Worm (Caenorhabditis elegans): ENCODE results near the gene F46H5.3.

The F46H5.3 gene

ce11 chrX:7205195-7205594 lies 33.3 kb downstream of the F46H5.3 start, which contains the start of gene C55B6.5:
Gene C55B6.5, minus strand, starts transcription at chrX:7205295.
- TF ChIP-seq skn-1 (tag; optimal IDR thresholded peaks at IDR 0.05) (no peak), gmeb-1 (tag; optimal IDR thresholded peaks at IDR 0.05) (no peak), aly-2 (tag; optimal IDR thresholded peaks at IDR 0.05) (no peak), nhr-25 (tag; optimal IDR thresholded peaks at IDR 0.05) (no peak), nhr-129 (tag; optimal IDR thresholded peaks at IDR 0.05) (no peak), unc-39 (tag; optimal IDR thresholded peaks at IDR 0.05) (no peak)

DNA sequence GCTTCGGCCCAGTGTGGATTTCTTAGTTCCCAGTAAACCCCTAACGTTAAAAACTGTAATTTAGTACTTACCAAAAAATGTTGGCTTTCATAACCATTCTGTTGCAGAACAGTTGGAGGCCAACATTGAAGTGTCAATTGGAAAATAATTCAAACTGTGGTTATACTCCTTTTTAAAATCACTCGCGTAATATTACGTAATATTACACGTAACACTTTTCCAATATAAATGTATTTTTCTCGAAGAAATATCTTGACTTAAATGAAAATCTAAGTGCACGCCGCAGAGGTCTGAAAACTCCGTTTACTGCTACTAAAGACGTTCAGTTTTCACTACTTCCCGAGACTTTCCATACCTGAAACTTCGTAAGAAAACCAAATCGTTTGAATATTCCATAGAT lies 34.3 kb downstream of the F46H5.3 start:
- TF ChIP-seq snpc-4 (tag; optimal IDR thresholded peaks at IDR 0.05) (no peak), R02D3.7 (tag; optimal IDR thresholded peaks at IDR 0.05) (no peak), ztf-4 (tag; optimal IDR thresholded peaks at IDR 0.05) (no peak), nhr-21 (tag; optimal IDR thresholded peaks at IDR 0.05) (no peak), dmd-4 (tag; optimal IDR thresholded peaks at IDR 0.05) (no peak), crh-2 (tag; optimal IDR thresholded peaks at IDR 0.05) (no peak), unc-55 (GFP tag; optimal IDR thresholded peaks at IDR 0.05) (no peak), F13H6.1 (tag; optimal IDR thresholded peaks at IDR 0.05) (no peak), elt-3 (tag; optimal IDR thresholded peaks at IDR 0.05) (no peak), aly-2 (tag; optimal IDR thresholded peaks at IDR 0.05) (no peak), zag-1 (tag; optimal IDR thresholded peaks at IDR 0.05) (no peak), sma-3 (GFP tag; optimal IDR thresholded peaks at IDR 0.05) (no peak), C34F6.9 (tag; optimal IDR thresholded peaks at IDR 0.05) (no peak), ceh-16 (tag; optimal IDR thresholded peaks at IDR 0.05) (no peak), mdl-1 (tag; optimal IDR thresholded peaks at IDR 0.05) (no peak), ztf-11 (tag; optimal IDR thresholded peaks at IDR 0.05) (no peak), lsy-2 (tag; optimal IDR thresholded peaks at IDR 0.05) (no peak)

- TF ChIP-seq lin-39 (tag; optimal IDR thresholded peaks at IDR 0.05): no peak
- TF ChIP-seq ama-1 (optimal IDR thresholded peaks at IDR 0.05): no peak
- no peak for TF ChIP-seq nhr-21 (tag; optimal IDR thresholded peaks at IDR 0.05)
- no peak for TF ChIP-seq mbf-1 (tag; optimal IDR thresholded peaks at IDR 0.05)
- no peak for TF ChIP-seq Y55F3AM.14 (GFP tag; optimal IDR thresholded peaks at IDR 0.05)
- TF ChIP-seq nhr-12 (tag; optimal IDR thresholded peaks at IDR 0.05): no peak
- no peak for TF ChIP-seq ZK546.5 (tag; optimal IDR thresholded peaks at IDR 0.05)
- TF ChIP-seq aly-2 (tag; optimal IDR thresholded peaks at IDR 0.05): no peak
- TF ChIP-seq crh-2 (tag; optimal IDR thresholded peaks at IDR 0.05): no peak
- no peak for TF ChIP-seq blmp-1 (tag; optimal IDR thresholded peaks at IDR 0.05; ENCODE audit: insufficient read depth)
- no peak for TF ChIP-seq lsy-2 (tag; optimal IDR thresholded peaks at IDR 0.05)
- no peak for TF ChIP-seq unc-55 (GFP tag; optimal IDR thresholded peaks at IDR 0.05)
- TF ChIP-seq lin-11 (tag; optimal IDR thresholded peaks at IDR 0.05): no peak
- TF ChIP-seq ztf-1 (GFP tag; conservative IDR thresholded peaks at IDR 0.05): no peak
- no peak for TF ChIP-seq elt-1 (tag; optimal IDR thresholded peaks at IDR 0.05)
- TF ChIP-seq sma-9 (GFP tag; optimal IDR thresholded peaks at IDR 0.05): peak; percentile 54
- no peak for TF ChIP-seq sma-9 (tag; optimal IDR thresholded peaks at IDR 0.05)
- no peak for TF ChIP-seq nhr-237 (tag; optimal IDR thresholded peaks at IDR 0.05)
- TF ChIP-seq nhr-77 (tag; optimal IDR thresholded peaks at IDR 0.05): no peak
- TF ChIP-seq lin-13 (GFP tag; optimal IDR thresholded peaks at IDR 0.05): no peak
- no peak for TF ChIP-seq elt-3 (tag; optimal IDR thresholded peaks at IDR 0.05)
- no peak for TF ChIP-seq nhr-23 (tag; optimal IDR thresholded peaks at IDR 0.05)
- peak; percentile 53 for TF ChIP-seq nhr-129 (tag; optimal IDR thresholded peaks at IDR 0.05)
- TF ChIP-seq gmeb-1 (tag; optimal IDR thresholded peaks at IDR 0.05): peak; percentile 40
- TF ChIP-seq peb-1 (tag; optimal IDR thresholded peaks at IDR 0.05): no peak
- TF ChIP-seq nhr-11 (tag; optimal IDR thresholded peaks at IDR 0.05): no peak
- no peak for TF ChIP-seq R02D3.7 (tag; optimal IDR thresholded peaks at IDR 0.05)
- no peak for TF ChIP-seq sem-4 (tag; optimal IDR thresholded peaks at IDR 0.05)
- TF ChIP-seq unc-62 (GFP tag; optimal IDR thresholded peaks at IDR 0.05): no peak
- no peak for TF ChIP-seq nhr-25 (tag; optimal IDR thresholded peaks at IDR 0.05)
- no peak for TF ChIP-seq egl-27 (tag; optimal IDR thresholded peaks at IDR 0.05)
- no peak for TF ChIP-seq C34F6.9 (tag; optimal IDR thresholded peaks at IDR 0.05)
- no peak for TF ChIP-seq sma-3 (GFP tag; optimal IDR thresholded peaks at IDR 0.05)
- no peak for TF ChIP-seq nhr-6 (tag; optimal IDR thresholded peaks at IDR 0.05)
- TF ChIP-seq alr-1 (tag; optimal IDR thresholded peaks at IDR 0.05): no peak
- TF ChIP-seq unc-39 (tag; optimal IDR thresholded peaks at IDR 0.05): no peak
- peak; percentile 17 for TF ChIP-seq F13H6.1 (tag; optimal IDR thresholded peaks at IDR 0.05)
- TF ChIP-seq nhr-10 (tag; optimal IDR thresholded peaks at IDR 0.05): no peak
- TF ChIP-seq skn-1 (tag; optimal IDR thresholded peaks at IDR 0.05): no peak
- no peak for TF ChIP-seq mdl-1 (tag; optimal IDR thresholded peaks at IDR 0.05)
- TF ChIP-seq ztf-11 (tag; optimal IDR thresholded peaks at IDR 0.05): no peak
- TF ChIP-seq dmd-4 (tag; optimal IDR thresholded peaks at IDR 0.05): no peak
- TF ChIP-seq ceh-16 (tag; optimal IDR thresholded peaks at IDR 0.05): no peak
- no peak for TF ChIP-seq ztf-4 (tag; optimal IDR thresholded peaks at IDR 0.05)
- peak; percentile 76 for TF ChIP-seq fos-1 (tag; optimal IDR thresholded peaks at IDR 0.05)
- TF ChIP-seq ceh-82 (tag; optimal IDR thresholded peaks at IDR 0.05): no peak
These were observed 38.0 kb downstream of the F46H5.3 start for ce11 chrX:7200475-7200874.

Measured in whole organism, L2 larva.